Fruit fly (Drosophila melanogaster) S2 (cell line): Measurements from ENCODE around the gene mRpS6.

Source experiments
- CG8478 ChIP-seq: fragments of >200 bp; optimal IDR thresholded peaks from 2 replicates; lab custom pipeline; 2018
- CTCF ChIP-seq, 2 experiments: fragments of >200 bp; optimal IDR thresholded peaks; 2 replicates each; lab custom pipeline; 2018

DNA sequence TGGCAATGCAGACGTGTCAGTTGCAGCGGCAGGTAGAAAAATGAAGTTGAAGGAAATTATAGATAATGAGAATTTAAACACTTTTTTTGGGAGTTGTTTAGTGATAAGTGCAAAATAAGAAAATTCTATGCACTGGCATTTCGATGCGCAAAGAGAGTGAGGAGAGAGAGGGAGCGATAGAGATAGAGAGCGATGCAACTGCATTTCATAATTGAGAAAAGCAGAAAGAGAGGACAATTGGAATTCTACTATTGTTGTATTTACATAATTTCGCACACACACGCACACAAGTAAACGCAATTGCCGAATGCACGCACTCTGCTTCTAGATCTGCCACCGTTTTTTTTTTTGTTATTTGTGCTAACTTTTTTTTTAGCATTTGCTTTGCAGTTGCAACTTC is 866 bp upstream of the mRpS6 start:
- TF ChIP-seq CTCF (optimal IDR thresholded peaks at IDR 0.05; lab: Kevin White, UChicago): no peak
- TF ChIP-seq CG8478: no peak
